Worm (Caenorhabditis elegans) whole organism, late embryonic: Measurements from ENCODE around the gene Y22D7AL.11.

Experiments
- F13H6.1 ChIP-seq: sonication (generic microtip); optimal IDR thresholded peaks from 2 replicates; lab custom pipeline; 2016; ENCODE audit warnings: missing genetic modification characterization, missing compliant biosample characterization
- T23F11.4 ChIP-seq: fragments of 200-800 bp; sonication (Bioruptor generic); optimal IDR thresholded peaks from 2 replicates; lab custom pipeline; 2018; ENCODE audit warnings: mild to moderate bottlenecking, missing genetic modification characterization, missing compliant biosample characterization
- ama-1 ChIP-seq: fragments of 150-350 bp; optimal IDR thresholded peaks from 2 replicates; lab custom pipeline; 2014
- ceh-18 ChIP-seq: sonication (generic microtip); optimal IDR thresholded peaks from 2 replicates; lab custom pipeline; 2016; ENCODE audit warnings: missing genetic modification characterization, missing compliant biosample characterization
- ceh-2 ChIP-seq: sonication (generic microtip); optimal IDR thresholded peaks from 2 replicates; lab custom pipeline; 2016; ENCODE audit warnings: missing genotype, missing genetic modification characterization, missing compliant biosample characterization
- ceh-34 ChIP-seq: sonication (generic microtip); optimal IDR thresholded peaks from 2 replicates; lab custom pipeline; 2016; ENCODE audit warnings: mild to moderate bottlenecking, missing genetic modification characterization, missing compliant biosample characterization
- ets-4 ChIP-seq: sonication (generic microtip); optimal IDR thresholded peaks from 2 replicates; lab custom pipeline; 2016; ENCODE audit warnings: missing genetic modification characterization, missing compliant biosample characterization
- fkh-10 ChIP-seq: fragments of 150-350 bp; optimal IDR thresholded peaks from 2 replicates; lab custom pipeline; 2014; ENCODE audit warnings: missing biosample characterization, missing genetic modification reagents, missing genetic modification characterization
- nhr-11 ChIP-seq: fragments of 150-350 bp; optimal IDR thresholded peaks from 2 replicates; lab custom pipeline; 2014; ENCODE audit warnings: missing biosample characterization, missing genetic modification characterization
- nhr-232 ChIP-seq: sonication (generic microtip); optimal IDR thresholded peaks from 2 replicates; lab custom pipeline; 2016; ENCODE audit warnings: missing genetic modification characterization, missing compliant biosample characterization
- pha-4 ChIP-seq: fragments of 150-350 bp; optimal IDR thresholded peaks from 2 replicates; lab custom pipeline; 2018; ENCODE audit warnings: missing biosample characterization, missing genetic modification reagents, missing genetic modification characterization
- pqm-1 ChIP-seq: sonication (generic microtip); optimal IDR thresholded peaks from 2 replicates; lab custom pipeline; 2016; ENCODE audit warnings: missing genetic modification characterization, missing compliant biosample characterization
- tbx-2 ChIP-seq: sonication (generic microtip); optimal IDR thresholded peaks from 2 replicates; lab custom pipeline; 2016; ENCODE audit warnings: missing genetic modification characterization, missing compliant biosample characterization
- ttx-3 ChIP-seq: sonication (generic microtip); optimal IDR thresholded peaks from 2 replicates; lab custom pipeline; 2016; ENCODE audit warnings: missing genetic modification reagents, missing genetic modification characterization, missing compliant biosample characterization

- TF ChIP-seq tbx-2: no peak
- TF ChIP-seq ceh-2 (tag; lab: Kevin White, UChicago): no peak
- no peak for TF ChIP-seq nhr-232 (tag; lab: Kevin White, UChicago)
- no peak for TF ChIP-seq ets-4
- TF ChIP-seq ceh-18 (tag; lab: Kevin White, UChicago): peak; percentile 34
- no peak for TF ChIP-seq ama-1
- no peak for TF ChIP-seq ttx-3 (tag; lab: Kevin White, UChicago)
- no peak for TF ChIP-seq pha-4 (tag; lab: Kevin White, UChicago)
- no peak for TF ChIP-seq nhr-11 (tag; lab: Kevin White, UChicago)
- no peak for TF ChIP-seq pqm-1
- no peak for TF ChIP-seq fkh-10 (GFP tag; lab: Kevin White, UChicago)
- no peak for TF ChIP-seq F13H6.1
- no peak for TF ChIP-seq T23F11.4 (GFP tag; lab: Kevin White, UChicago)
- no peak for TF ChIP-seq ceh-34
Observed at ce11 chrIII:1678671-1679070, 44.5 kb upstream of the Y22D7AL.11 start.
